Comparison of ENCODE assay signal across 4 fruit fly cellular contexts in genomic region chr3L:17216263-17216662, dm6.
TF ChIP-seq lines count a peak whose summit lies in the region.

No protein-coding gene starts in this region.

- TF ChIP-seq CTCF in whole organism, embryonic (GFP tag; optimal IDR thresholded peaks at IDR 0.05; lab: Kevin White, UChicago) = no peak

TF ChIP-seq in whole organism, embryonic, 481 proteins besides CTCF, POLR2A, EP300 and RAD21 (continues in another document):
- peak; percentile 28 for TF ChIP-seq fd96Cb (tag; optimal IDR thresholded peaks at IDR 0.05; lab: Kevin White, UChicago)
- no peak for TF ChIP-seq insv (GFP tag; optimal IDR thresholded peaks at IDR 0.05; lab: Kevin White, UChicago)
- peak; percentile 37; the same call in 2 of the 3 replicates for TF ChIP-seq row (GFP tag; IDR thresholded peaks at IDR 0.05; lab: Robert Waterston, UW)
- no peak for TF ChIP-seq CG6854 (GFP tag; optimal IDR thresholded peaks at IDR 0.05; lab: Kevin White, UChicago)
- no peak for TF ChIP-seq al (GFP tag; IDR thresholded peaks at IDR 0.05; lab: Robert Waterston, UW)
- no peak for TF ChIP-seq h (optimal IDR thresholded peaks at IDR 0.05; lab: Kevin White, UChicago)
- no peak for TF ChIP-seq CG4424 (GFP tag; optimal IDR thresholded peaks at IDR 0.05; lab: Kevin White, UChicago)
- peak; percentile 14 for TF ChIP-seq CG7556 (GFP tag; optimal IDR thresholded peaks at IDR 0.05; lab: Kevin White, UChicago)
- no peak for TF ChIP-seq Dad (GFP tag; optimal IDR thresholded peaks at IDR 0.05; lab: Kevin White, UChicago)
- no peak for TF ChIP-seq ap (GFP tag; IDR thresholded peaks at IDR 0.05; lab: Robert Waterston, UW)
- no peak for TF ChIP-seq odd (GFP tag; optimal IDR thresholded peaks at IDR 0.05; lab: Kevin White, UChicago)
- no peak for TF ChIP-seq Awh (GFP tag; IDR thresholded peaks at IDR 0.05; lab: Robert Waterston, UW)
- no peak for TF ChIP-seq slou (GFP tag; optimal IDR thresholded peaks at IDR 0.05; lab: Kevin White, UChicago)
- no peak for TF ChIP-seq chinmo (GFP tag; IDR thresholded peaks at IDR 0.05; lab: Robert Waterston, UW; ENCODE audit: partially characterized antibody)
- TF ChIP-seq CG15011 (GFP tag; optimal IDR thresholded peaks at IDR 0.05; lab: Kevin White, UChicago) = no peak
- no peak for TF ChIP-seq CG3726 (GFP tag; IDR thresholded peaks at IDR 0.05; lab: Robert Waterston, UW)
- peak; percentile 7 for TF ChIP-seq CG18262 (tag; optimal IDR thresholded peaks at IDR 0.05; lab: Kevin White, UChicago)
- no peak for TF ChIP-seq fru (optimal IDR thresholded peaks at IDR 0.05; lab: Kevin White, UChicago)
- TF ChIP-seq CG2120 (GFP tag; optimal IDR thresholded peaks at IDR 0.05; lab: Kevin White, UChicago) = no peak
- no peak for TF ChIP-seq CG11723 (GFP tag; optimal IDR thresholded peaks at IDR 0.05; lab: Kevin White, UChicago)
- no peak for TF ChIP-seq CG12104 (GFP tag; optimal IDR thresholded peaks at IDR 0.05; lab: Kevin White, UChicago)
- peak; percentile 10 for TF ChIP-seq CG14710 (tag; optimal IDR thresholded peaks at IDR 0.05; lab: Kevin White, UChicago)
- no peak for TF ChIP-seq ftz-f1 (GFP tag; optimal IDR thresholded peaks at IDR 0.05; lab: Kevin White, UChicago)
- TF ChIP-seq ewg (GFP tag; optimal IDR thresholded peaks at IDR 0.05; lab: Kevin White, UChicago) = no peak

TF ChIP-seq in whole organism, prepupa, 60 proteins besides CTCF, POLR2A, EP300 and RAD21 (continues in another document):
- peak; percentile 8 for TF ChIP-seq CG32006 (GFP tag; optimal IDR thresholded peaks at IDR 0.05; lab: Kevin White, UChicago)
- peak; percentile 37; the same call in 1 of the 3 replicates for TF ChIP-seq eg (GFP tag; IDR thresholded peaks at IDR 0.05; lab: Robert Waterston, UW)
- TF ChIP-seq CG8632 (GFP tag; optimal IDR thresholded peaks at IDR 0.05; lab: Kevin White, UChicago) = no peak
- peak; percentile 53 for TF ChIP-seq CG3032 (tag; optimal IDR thresholded peaks at IDR 0.05; lab: Kevin White, UChicago)
- no peak for TF ChIP-seq spab (GFP tag; optimal IDR thresholded peaks at IDR 0.05; lab: Kevin White, UChicago)
- TF ChIP-seq esn (GFP tag; optimal IDR thresholded peaks at IDR 0.05; lab: Kevin White, UChicago) = no peak
- TF ChIP-seq dsx (GFP tag; optimal IDR thresholded peaks at IDR 0.05; lab: Kevin White, UChicago; ENCODE audit: poor library complexity, severe bottlenecking) = peak; percentile 45
- no peak for TF ChIP-seq CG31627 (GFP tag; optimal IDR thresholded peaks at IDR 0.05; lab: Kevin White, UChicago)
- TF ChIP-seq CG4318 (GFP tag; optimal IDR thresholded peaks at IDR 0.05; lab: Kevin White, UChicago) = no peak
- no peak for TF ChIP-seq salr (GFP tag; optimal IDR thresholded peaks at IDR 0.05; lab: Kevin White, UChicago)
- peak; percentile 15 for TF ChIP-seq Hr39 (GFP tag; optimal IDR thresholded peaks at IDR 0.05; lab: Kevin White, UChicago)
- TF ChIP-seq lz (GFP tag; optimal IDR thresholded peaks at IDR 0.05; lab: Kevin White, UChicago) = no peak
- TF ChIP-seq topi (GFP tag; optimal IDR thresholded peaks at IDR 0.05; lab: Kevin White, UChicago) = peak; percentile 3
- TF ChIP-seq Sox102F (GFP tag; optimal IDR thresholded peaks at IDR 0.05; lab: Kevin White, UChicago) = no peak
- TF ChIP-seq CG11762 (GFP tag; optimal IDR thresholded peaks at IDR 0.05; lab: Kevin White, UChicago; ENCODE audit: insufficient read depth) = no peak
- no peak for TF ChIP-seq dac (GFP tag; optimal IDR thresholded peaks at IDR 0.05; lab: Kevin White, UChicago)
- no peak for TF ChIP-seq CG16779 (tag; optimal IDR thresholded peaks at IDR 0.05; lab: Kevin White, UChicago)
- TF ChIP-seq cyc (GFP tag; optimal IDR thresholded peaks at IDR 0.05; lab: Kevin White, UChicago) = peak; percentile 6
- peak; percentile 25 for TF ChIP-seq CG3919 (GFP tag; optimal IDR thresholded peaks at IDR 0.05; lab: Kevin White, UChicago)
- TF ChIP-seq Smox (GFP tag; optimal IDR thresholded peaks at IDR 0.05; lab: Kevin White, UChicago) = peak; percentile 5
- TF ChIP-seq net (GFP tag; optimal IDR thresholded peaks at IDR 0.05; lab: Kevin White, UChicago) = no peak
- peak; percentile 27 for TF ChIP-seq Eip75B (GFP tag; optimal IDR thresholded peaks at IDR 0.05; lab: Kevin White, UChicago)
- TF ChIP-seq CG6163 (GFP tag; IDR thresholded peaks at IDR 0.05; lab: Robert Waterston, UW) = peak; percentile 55; the same call in 2 of the 3 replicates

TF ChIP-seq in whole organism, pupa, 21 proteins besides CTCF, POLR2A, EP300 and RAD21:
- TF ChIP-seq D1 (tag; optimal IDR thresholded peaks at IDR 0.05; lab: Kevin White, UChicago) = no peak
- TF ChIP-seq EcR (GFP tag; optimal IDR thresholded peaks at IDR 0.05; lab: Kevin White, UChicago) = no peak
- TF ChIP-seq CG10348 (GFP tag; IDR thresholded peaks at IDR 0.05; lab: Robert Waterston, UW) = no peak
- peak; percentile 16 for TF ChIP-seq CG17806 (tag; optimal IDR thresholded peaks at IDR 0.05; lab: Kevin White, UChicago)
- TF ChIP-seq Ets98B (GFP tag; IDR thresholded peaks at IDR 0.05; lab: Robert Waterston, UW) = no peak
- TF ChIP-seq CG8301 (tag; optimal IDR thresholded peaks at IDR 0.05; lab: Kevin White, UChicago) = peak; percentile 43
- TF ChIP-seq CG14655 (GFP tag; optimal IDR thresholded peaks at IDR 0.05; lab: Kevin White, UChicago) = peak; percentile 19
- no peak for TF ChIP-seq Snoo (tag; optimal IDR thresholded peaks at IDR 0.05; lab: Kevin White, UChicago)
- TF ChIP-seq CG32121 (GFP tag; IDR thresholded peaks at IDR 0.05; lab: Robert Waterston, UW) = no peak
- peak; percentile 58 for TF ChIP-seq CG15710 (tag; optimal IDR thresholded peaks at IDR 0.05; lab: Kevin White, UChicago)
- peak; percentile 14 for TF ChIP-seq CG13204 (GFP tag; optimal IDR thresholded peaks at IDR 0.05; lab: Kevin White, UChicago)
- TF ChIP-seq Pif1A (GFP tag; optimal IDR thresholded peaks at IDR 0.05; lab: Kevin White, UChicago) = peak; percentile 9
- TF ChIP-seq Pif1B (GFP tag; optimal IDR thresholded peaks at IDR 0.05; lab: Kevin White, UChicago) = no peak
- no peak for TF ChIP-seq gl (tag; optimal IDR thresholded peaks at IDR 0.05; lab: Kevin White, UChicago)
- TF ChIP-seq CG9948 (tag; optimal IDR thresholded peaks at IDR 0.05; lab: Kevin White, UChicago) = peak; percentile 36
- no peak for TF ChIP-seq fd96Ca (GFP tag; IDR thresholded peaks at IDR 0.05; lab: Robert Waterston, UW)
- peak; percentile 60 for TF ChIP-seq CG8159 (tag; optimal IDR thresholded peaks at IDR 0.05; lab: Kevin White, UChicago)
- TF ChIP-seq CG34367 (tag; optimal IDR thresholded peaks at IDR 0.05; lab: Kevin White, UChicago) = peak; percentile 31
TF ChIP-seq in whole organism, pupa: peak in this region for 9.

TF ChIP-seq in whole organism, wandering third instar larva, 38 proteins besides CTCF, POLR2A, EP300 and RAD21:
- TF ChIP-seq pan (optimal IDR thresholded peaks at IDR 0.05; lab: Kevin White, UChicago) (no peak), Vsx2 (GFP tag; optimal IDR thresholded peaks at IDR 0.05; lab: Kevin White, UChicago; ENCODE audit: partially characterized antibody) (no peak), HLH106 (tag; optimal IDR thresholded peaks at IDR 0.05; lab: Kevin White, UChicago) (peak; percentile 10), brk (GFP tag; optimal IDR thresholded peaks at IDR 0.05; lab: Kevin White, UChicago) (no peak), Dif (GFP tag; optimal IDR thresholded peaks at IDR 0.05; lab: Kevin White, UChicago; ENCODE audit: partially characterized antibody) (no peak), ey (GFP tag; optimal IDR thresholded peaks at IDR 0.05; lab: Kevin White, UChicago) (no peak), sv (GFP tag; optimal IDR thresholded peaks at IDR 0.05; lab: Kevin White, UChicago) (no peak), Sp1 (GFP tag; optimal IDR thresholded peaks at IDR 0.05; lab: Kevin White, UChicago) (peak; percentile 9), CG9705 (GFP tag; optimal IDR thresholded peaks at IDR 0.05; lab: Kevin White, UChicago) (no peak), usp (GFP tag; optimal IDR thresholded peaks at IDR 0.05; lab: Kevin White, UChicago) (no peak), h (GFP tag; optimal IDR thresholded peaks at IDR 0.05; lab: Kevin White, UChicago) (peak; percentile 20), foxo (GFP tag; optimal IDR thresholded peaks at IDR 0.05; lab: Kevin White, UChicago) (peak in 1 of 2 experiments; percentile 6), CG32264 (GFP tag; optimal IDR thresholded peaks at IDR 0.05; lab: Kevin White, UChicago) (no peak), Jra (GFP tag; optimal IDR thresholded peaks at IDR 0.05; lab: Kevin White, UChicago) (no peak), psq (GFP tag; optimal IDR thresholded peaks at IDR 0.05; lab: Kevin White, UChicago) (no peak), Hr78 (GFP tag; optimal IDR thresholded peaks at IDR 0.05; lab: Kevin White, UChicago) (no peak), dl (GFP tag; optimal IDR thresholded peaks at IDR 0.05; lab: Kevin White, UChicago; ENCODE audit: insufficient read depth in 1 of 2, partially characterized antibody in 2 of 2) (no peak), br (GFP tag; optimal IDR thresholded peaks at IDR 0.05; lab: Kevin White, UChicago) (no peak), tai (GFP tag; optimal IDR thresholded peaks at IDR 0.05; lab: Kevin White, UChicago) (no peak)

Comparison
In these comparisons a context has a peak if more than half of its experiments do, and no peak if none do; other contexts are left out.
1. Of the 7 proteins assayed by ChIP-seq in both whole organism, embryonic and whole organism, prepupa: peak only in whole organism, embryonic: Blimp-1 and Sox102F; only in whole organism, prepupa: Hr39; in both: none; in neither: 4.